Fruit fly (Drosophila melanogaster) whole organism, embryonic: Measurements from ENCODE around the gene pxb.
A peak's percentile ranks its signal among the peaks of the same experiment; 100 is the strongest.

Source experiments
- Aef1 ChIP-seq: fragments of 200-800 bp; sonication (Bioruptor generic); IDR thresholded peaks from 3 replicates; pipeline ENCODE4 v1.3.6; 2022; ENCODE audit warnings: missing biosample characterization, missing genetic modification characterization
- BEAF-32 ChIP-seq: fragments of 200-800 bp; sonication (Bioruptor generic); optimal IDR thresholded peaks from 3 replicates; lab custom pipeline; 2017; ENCODE audit warnings: missing biosample characterization, missing genetic modification characterization, mild to moderate bottlenecking, moderate library complexity, missing genetic modification reagents
- CG1233 ChIP-seq: fragments of 200-800 bp; sonication (Bioruptor generic); optimal IDR thresholded peaks from 4 replicates; lab custom pipeline; 2018; ENCODE audit warnings: missing biosample characterization, mild to moderate bottlenecking, missing genetic modification characterization
- CG13123 ChIP-seq: fragments of 200-800 bp; sonication (Bioruptor generic); optimal IDR thresholded peaks from 2 replicates; lab custom pipeline; 2016; ENCODE audit warnings: missing biosample characterization, missing genetic modification characterization
- CG14710 ChIP-seq: fragments of 200-800 bp; sonication (Bioruptor generic); optimal IDR thresholded peaks from 3 replicates; lab custom pipeline; 2019; ENCODE audit warnings: missing biosample characterization, mild to moderate bottlenecking, missing genetic modification characterization, moderate library complexity
- CG14965 ChIP-seq: fragments of 200-800 bp; sonication (Bioruptor generic); optimal IDR thresholded peaks from 2 replicates; lab custom pipeline; 2016; ENCODE audit warnings: missing biosample characterization, missing genetic modification characterization, borderline replicate concordance
- CG15269 ChIP-seq: fragments of 200-800 bp; sonication (Bioruptor generic); optimal IDR thresholded peaks from 2 replicates; lab custom pipeline; 2018; ENCODE audit warnings: missing biosample characterization, mild to moderate bottlenecking, missing genetic modification characterization, moderate library complexity
- CG15479 ChIP-seq: fragments of 200-800 bp; sonication (Bioruptor generic); optimal IDR thresholded peaks from 3 replicates; lab custom pipeline; 2019; ENCODE audit warnings: missing biosample characterization, mild to moderate bottlenecking, missing genetic modification characterization, moderate library complexity
- CG18599 ChIP-seq: fragments of 200-800 bp; sonication (Bioruptor generic); optimal IDR thresholded peaks from 3 replicates; lab custom pipeline; 2017; ENCODE audit warnings: missing biosample characterization, missing genetic modification characterization, mild to moderate bottlenecking, moderate library complexity, missing genetic modification reagents
- CG4707 ChIP-seq: fragments of 200-800 bp; sonication (Bioruptor generic); optimal IDR thresholded peaks from 2 replicates; lab custom pipeline; 2018; ENCODE audit warnings: missing biosample characterization, mild to moderate bottlenecking, missing genetic modification characterization, moderate library complexity
- CG6254 ChIP-seq: fragments of 200-800 bp; sonication (Bioruptor generic); optimal IDR thresholded peaks from 3 replicates; lab custom pipeline; 2017; ENCODE audit warnings: mild to moderate bottlenecking, missing biosample characterization, missing genetic modification reagents, missing genetic modification characterization
- CG7271 ChIP-seq: fragments of 200-800 bp; sonication (Bioruptor generic); optimal IDR thresholded peaks from 2 replicates; lab custom pipeline; 2018; ENCODE audit warnings: missing biosample characterization, mild to moderate bottlenecking, missing genetic modification characterization, moderate library complexity
- CG8281 ChIP-seq: fragments of 200-800 bp; sonication (Bioruptor generic); optimal IDR thresholded peaks from 2 replicates; lab custom pipeline; 2018; ENCODE audit warnings: missing biosample characterization, mild to moderate bottlenecking, missing genetic modification characterization, moderate library complexity
- CG8478 ChIP-seq: fragments of >200 bp; optimal IDR thresholded peaks from 2 replicates; lab custom pipeline; 2018
- CG9609 ChIP-seq: fragments of 200-800 bp; sonication (Bioruptor generic); optimal IDR thresholded peaks from 3 replicates; lab custom pipeline; 2016; ENCODE audit warnings: missing biosample characterization, missing genetic modification characterization
- CTCF ChIP-seq: fragments of 200-800 bp; sonication (Bioruptor generic); optimal IDR thresholded peaks from 2 replicates; lab custom pipeline; 2017; ENCODE audit warnings: missing biosample characterization, mild to moderate bottlenecking, missing genetic modification characterization, moderate library complexity
- D ChIP-seq, 2 experiments: fragments of 200-800 bp in 1 of 2; fragments of >200 bp in 1 of 2; sonication (Bioruptor generic) in 1 of 2; optimal IDR thresholded peaks; 2 replicates in 1 of 2; 3 replicates in 1 of 2; lab custom pipeline; 2017; ENCODE audit warnings: mild to moderate bottlenecking in 1 of 2, missing biosample characterization in 1 of 2, missing genetic modification characterization in 1 of 2, missing genetic modification reagents in 1 of 2
- Dip2 ChIP-seq: fragments of 200-800 bp; sonication (Bioruptor generic); IDR thresholded peaks from 2 replicates; pipeline ENCODE4 v1.3.6; 2022; ENCODE audit warnings: missing biosample characterization, missing genetic modification characterization
- HLH54F ChIP-seq: fragments of 200-800 bp; sonication (Bioruptor generic); optimal IDR thresholded peaks from 3 replicates; lab custom pipeline; 2016; ENCODE audit warnings: missing biosample characterization, missing genetic modification characterization
- HLHmδ ChIP-seq: fragments of 200-800 bp; sonication (Bioruptor generic); optimal IDR thresholded peaks from 2 replicates; lab custom pipeline; 2018; ENCODE audit warnings: missing biosample characterization, mild to moderate bottlenecking, missing genetic modification characterization, moderate library complexity
- Lim3 ChIP-seq: fragments of 200-800 bp; sonication (Bioruptor generic); IDR thresholded peaks from 2 replicates; pipeline ENCODE4 v1.3.6; 2022; ENCODE audit warnings: missing biosample characterization, missing genetic modification characterization
- Mad ChIP-seq: fragments of 200-800 bp; sonication (Bioruptor generic); optimal IDR thresholded peaks from 2 replicates; lab custom pipeline; 2016; ENCODE audit warnings: missing biosample characterization, missing genetic modification characterization
- Med ChIP-seq: fragments of 200-800 bp; sonication (Bioruptor generic); peaks from one replicate; lab custom pipeline; 2016; ENCODE audit warnings: missing biosample characterization, missing genetic modification characterization, mild to moderate bottlenecking, inconsistent platforms, moderate library complexity
- Pdp1 ChIP-seq, 2 experiments: fragments of 200-800 bp; sonication (Bioruptor generic); optimal IDR thresholded peaks; 3 replicates each; lab custom pipeline; 2016; ENCODE audit warnings: missing biosample characterization in 2 of 2, missing genetic modification characterization in 2 of 2, mild to moderate bottlenecking in 1 of 2, moderate library complexity in 1 of 2
- Trl ChIP-seq, 3 experiments: fragments of >200 bp in 2 of 3; fragments of 200-800 bp in 1 of 3; sonication (Bioruptor generic) in 1 of 3; optimal IDR thresholded peaks; 2 replicates in 1 of 3; 3 replicates in 2 of 3; lab custom pipeline; 2016 to 2017; ENCODE audit warnings: missing biosample characterization in 1 of 3, missing genetic modification characterization in 1 of 3
- ash1 ChIP-seq: fragments of 200-800 bp; sonication (Bioruptor generic); optimal IDR thresholded peaks from 2 replicates; lab custom pipeline; 2018; ENCODE audit warnings: missing biosample characterization, mild to moderate bottlenecking, missing genetic modification characterization
- chm ChIP-seq: fragments of 200-800 bp; sonication (Bioruptor generic); IDR thresholded peaks from 2 replicates; pipeline ENCODE4 v1.3.6; 2022; ENCODE audit warnings: missing biosample characterization, missing genetic modification characterization
- crol ChIP-seq: fragments of 200-800 bp; sonication (Bioruptor generic); IDR thresholded peaks from 2 replicates; pipeline ENCODE4 v1.3.6; 2022; ENCODE audit warnings: missing biosample characterization, missing genetic modification characterization
- dimm ChIP-seq: fragments of 200-800 bp; sonication (Bioruptor generic); IDR thresholded peaks from 2 replicates; pipeline ENCODE4 v1.3.6; 2022; ENCODE audit warnings: missing biosample characterization, missing genetic modification characterization
- hth ChIP-seq: fragments of >200 bp; optimal IDR thresholded peaks from 2 replicates; lab custom pipeline; 2017; ENCODE audit warnings: inconsistent platforms
- lmd ChIP-seq: fragments of 200-800 bp; sonication (Bioruptor generic); IDR thresholded peaks from 2 replicates; pipeline ENCODE4 v1.3.6; 2022; ENCODE audit warnings: missing biosample characterization, missing genetic modification characterization
- lola ChIP-seq, 3 experiments: fragments of >200 bp in 2 of 3; fragments of 200-800 bp in 1 of 3; sonication (Bioruptor generic) in 1 of 3; optimal IDR thresholded peaks; 2 replicates each; lab custom pipeline; 2017 to 2019; ENCODE audit warnings: missing biosample characterization in 3 of 3, missing genetic modification characterization in 3 of 3, mild to moderate bottlenecking in 1 of 3, moderate library complexity in 1 of 3
- maf-S ChIP-seq: fragments of 200-800 bp; sonication (Bioruptor generic); optimal IDR thresholded peaks from 2 replicates; lab custom pipeline; 2016; ENCODE audit warnings: missing biosample characterization, missing genetic modification characterization
- nerfin-1 ChIP-seq: fragments of 200-800 bp; sonication (Bioruptor generic); optimal IDR thresholded peaks from 3 replicates; lab custom pipeline; 2019; ENCODE audit warnings: missing biosample characterization, mild to moderate bottlenecking, missing genetic modification characterization, moderate library complexity
- nmo ChIP-seq: fragments of 200-800 bp; sonication (Bioruptor generic); optimal IDR thresholded peaks from 2 replicates; lab custom pipeline; 2018; ENCODE audit warnings: missing biosample characterization, mild to moderate bottlenecking, missing genetic modification characterization, moderate library complexity
- pros ChIP-seq: fragments of 200-800 bp; sonication (Bioruptor generic); optimal IDR thresholded peaks from 3 replicates; lab custom pipeline; 2019; ENCODE audit warnings: missing biosample characterization, mild to moderate bottlenecking, missing genetic modification characterization, moderate library complexity
- pum ChIP-seq: fragments of 200-800 bp; sonication (Bioruptor generic); optimal IDR thresholded peaks from 2 replicates; lab custom pipeline; 2016; ENCODE audit warnings: missing biosample characterization, missing genetic modification characterization
- rib ChIP-seq: fragments of 200-800 bp; sonication (Bioruptor generic); IDR thresholded peaks from 2 replicates; pipeline ENCODE4 v1.3.6; 2022; ENCODE audit warnings: missing biosample characterization, missing genetic modification characterization
- sens ChIP-seq: fragments of 200-800 bp; sonication (Bioruptor generic); peaks from one replicate; lab custom pipeline; 2016; ENCODE audit warnings: missing biosample characterization, missing genetic modification characterization
- slbo ChIP-seq: fragments of 200-800 bp; sonication (Bioruptor generic); IDR thresholded peaks from 2 replicates; pipeline ENCODE4 v1.3.6; 2022; ENCODE audit warnings: missing biosample characterization, missing genetic modification characterization
- slou ChIP-seq: fragments of 200-800 bp; sonication (Bioruptor generic); optimal IDR thresholded peaks from 3 replicates; lab custom pipeline; 2016; ENCODE audit warnings: missing biosample characterization, missing genetic modification characterization
- ssp ChIP-seq: fragments of 200-800 bp; sonication (Bioruptor generic); IDR thresholded peaks from 2 replicates; pipeline ENCODE4 v1.3.6; 2022; ENCODE audit warnings: missing biosample characterization, missing genetic modification characterization
- twi ChIP-seq: fragments of 200-800 bp; optimal IDR thresholded peaks from 2 replicates; lab custom pipeline; 2019; ENCODE audit warnings: missing biosample characterization, mild to moderate bottlenecking, missing genetic modification characterization, moderate library complexity
- vnd ChIP-seq: fragments of 200-800 bp; sonication (Bioruptor generic); IDR thresholded peaks from 3 replicates; pipeline ENCODE4 v1.3.6; 2022; ENCODE audit warnings: missing biosample characterization, missing genetic modification characterization; ENCODE audit not compliant: partially characterized antibody
- zen ChIP-seq: fragments of 200-800 bp; sonication (Bioruptor generic); optimal IDR thresholded peaks from 3 replicates; lab custom pipeline; 2018; ENCODE audit warnings: missing biosample characterization, mild to moderate bottlenecking, missing genetic modification characterization, moderate library complexity

Gene pxb

dm6 chr3R:15635168-15635567 lies 30.8 kb upstream of the pxb start, which contains the start of gene CG43335:
CG43335 (plus strand) TSS chr3R:15635468.
- TF ChIP-seq Pdp1 (GFP tag; optimal IDR thresholded peaks at IDR 0.05; lab: Kevin White, UChicago) = no peak
- TF ChIP-seq nmo = no peak
- no peak for TF ChIP-seq Lim3 (GFP tag; lab: Robert Waterston, UW)
- TF ChIP-seq hth (lab: Kevin White, UChicago) = no peak
- no peak for TF ChIP-seq rib (GFP tag; lab: Robert Waterston, UW)
- no peak for TF ChIP-seq chm
- TF ChIP-seq slou (GFP tag; lab: Kevin White, UChicago) = no peak
- no peak for TF ChIP-seq CG14710 (tag; lab: Kevin White, UChicago)
- TF ChIP-seq lmd (GFP tag; lab: Robert Waterston, UW) = no peak
- TF ChIP-seq CG7271 (tag; lab: Kevin White, UChicago) = no peak
- no peak for TF ChIP-seq CG15269 (tag; lab: Kevin White, UChicago)
- no peak for TF ChIP-seq dimm (GFP tag; lab: Robert Waterston, UW)
- TF ChIP-seq ash1 (GFP tag; lab: Kevin White, UChicago) = no peak
- TF ChIP-seq CG13123 = no peak
- TF ChIP-seq maf-S = no peak
- TF ChIP-seq CG4707 (GFP tag; lab: Kevin White, UChicago) = no peak
- no peak for TF ChIP-seq CG8478
- TF ChIP-seq HLH54F = no peak
- no peak for TF ChIP-seq HLHmδ

dm6 chr3R:15636868-15637267 lies 29.1 kb upstream of the pxb start, which contains the start of gene CG43336:
CG43336 (plus strand) TSS chr3R:15637168.
- TF ChIP-seq sens (GFP tag; lab: Kevin White, UChicago) (peak; percentile 25), CG6254 (GFP tag; lab: Kevin White, UChicago) (no peak), CG15479 (no peak)

- no peak for TF ChIP-seq CG14965 (GFP tag; lab: Kevin White, UChicago)
- no peak for TF ChIP-seq BEAF-32 (GFP tag; lab: Kevin White, UChicago)
- peak; percentile 5 for TF ChIP-seq pros (GFP tag; lab: Kevin White, UChicago)
- TF ChIP-seq zen (tag; lab: Kevin White, UChicago) = peak; percentile 79
- peak; percentile 95 for TF ChIP-seq twi (tag; lab: Kevin White, UChicago)
- TF ChIP-seq pum (GFP tag; lab: Kevin White, UChicago) = no peak
- peak; percentile 77 for TF ChIP-seq D (optimal IDR thresholded peaks at IDR 0.05; lab: Kevin White, UChicago)
- no peak for TF ChIP-seq D (GFP tag; optimal IDR thresholded peaks at IDR 0.05; lab: Kevin White, UChicago)
These were observed 26.0 kb upstream of the pxb start for dm6 chr3R:15640006-15640405.

- TF ChIP-seq sens (GFP tag; lab: Kevin White, UChicago) = peak; percentile 49
- no peak for TF ChIP-seq dimm (GFP tag; lab: Robert Waterston, UW)
- peak; percentile 93 for TF ChIP-seq twi (tag; lab: Kevin White, UChicago)
- peak; percentile 7 for TF ChIP-seq zen (tag; lab: Kevin White, UChicago)
- peak; percentile 84 for TF ChIP-seq CTCF (GFP tag; lab: Kevin White, UChicago)
- no peak for TF ChIP-seq vnd
- TF ChIP-seq slbo = no peak
- peak; percentile 60 for TF ChIP-seq Dip2
- no peak for TF ChIP-seq Aef1
These were observed 24.5 kb upstream of the pxb start for dm6 chr3R:15641320-15641952.

- TF ChIP-seq Med (GFP tag; lab: Kevin White, UChicago) (peak; percentile 67), CG18599 (GFP tag; lab: Kevin White, UChicago) (peak; percentile 7), Trl (optimal IDR thresholded peaks at IDR 0.05; lab: Kevin White, UChicago) (no peak), Trl (GFP tag; optimal IDR thresholded peaks at IDR 0.05; lab: Kevin White, UChicago) (peak; percentile 24), lola (GFP tag; optimal IDR thresholded peaks at IDR 0.05; lab: Kevin White, UChicago) (peak in 1 of 3 experiments; percentile 79), CG9609 (GFP tag; lab: Kevin White, UChicago) (peak; percentile 17), nerfin-1 (tag; lab: Kevin White, UChicago) (peak; percentile 8), Mad (GFP tag; lab: Kevin White, UChicago) (peak; percentile 12), crol (GFP tag; lab: Robert Waterston, UW) (0 out of 2 replicates have a peak, but pooled peaks have one; percentile 27), CG1233 (GFP tag; lab: Kevin White, UChicago) (peak; percentile 44), ssp (peak; percentile 17; the same call in 1 of the 2 replicates), CG8281 (tag; lab: Kevin White, UChicago) (peak; percentile 8)
These were observed 23.2 kb upstream of the pxb start for dm6 chr3R:15642804-15643203.
